Worm (Caenorhabditis elegans): Measurements from ENCODE around the gene C43F9.5.

The C43F9.5 gene

DNA sequence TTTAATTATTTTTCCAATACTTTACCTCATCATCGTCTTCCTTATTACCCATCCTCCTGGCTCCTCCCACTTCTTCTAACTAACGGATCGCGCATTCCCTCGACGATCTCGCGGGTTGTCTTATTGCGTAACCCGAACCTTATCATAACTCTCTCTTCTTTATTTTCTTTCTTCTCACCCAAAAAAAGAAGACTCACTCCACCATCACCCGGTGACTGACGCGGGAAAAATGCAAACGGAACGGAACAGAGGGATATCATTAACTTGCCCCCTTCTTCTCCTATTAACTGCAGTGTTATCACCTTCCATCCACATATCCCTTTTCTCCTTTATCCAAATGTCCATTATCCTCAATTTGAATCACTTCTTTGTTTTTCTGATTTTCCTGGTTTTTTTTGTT lies 20.5 kb downstream of the C43F9.5 start:
- no peak for TF ChIP-seq lsy-12 (tag; optimal IDR thresholded peaks at IDR 0.05)
- peak; percentile 38 for TF ChIP-seq nhr-23 (tag; optimal IDR thresholded peaks at IDR 0.05)
- peak; percentile 16 for TF ChIP-seq nhr-43 (tag; optimal IDR thresholded peaks at IDR 0.05; ENCODE audit: poor library complexity, severe bottlenecking)

DNA sequence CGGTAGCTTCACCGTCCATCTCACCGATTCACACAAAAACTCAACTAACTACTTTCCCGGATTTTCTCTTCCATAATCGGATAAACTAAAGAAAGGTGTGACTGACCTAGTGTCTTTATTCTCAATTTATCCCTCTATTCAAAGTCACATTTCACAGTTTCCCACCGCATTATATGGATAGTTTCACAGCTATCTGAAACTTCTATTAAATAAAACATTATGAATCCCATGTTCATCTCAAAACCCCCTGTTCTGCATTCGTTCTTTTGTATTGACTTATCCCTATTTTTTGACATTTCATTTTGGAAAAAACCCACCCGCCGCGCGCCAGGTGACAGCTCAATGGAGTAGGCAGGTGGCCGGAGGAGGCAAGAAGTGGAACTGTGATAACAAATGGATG lies 22.7 kb downstream of the C43F9.5 start:
- TF ChIP-seq R02D3.7 (tag; optimal IDR thresholded peaks at IDR 0.05) (no peak), eor-1 (tag; optimal IDR thresholded peaks at IDR 0.05) (no peak), mml-1 (tag; optimal IDR thresholded peaks at IDR 0.05) (no peak), ztf-4 (tag; optimal IDR thresholded peaks at IDR 0.05) (no peak), nfya-1 (tag; optimal IDR thresholded peaks at IDR 0.05; ENCODE audit: insufficient read depth) (no peak), fos-1 (tag; optimal IDR thresholded peaks at IDR 0.05) (no peak), nhr-43 (tag; optimal IDR thresholded peaks at IDR 0.05; ENCODE audit: poor library complexity, severe bottlenecking) (no peak), pha-4 (tag; optimal IDR thresholded peaks at IDR 0.05) (no peak), unc-39 (tag; optimal IDR thresholded peaks at IDR 0.05) (no peak), unc-62 (GFP tag; optimal IDR thresholded peaks at IDR 0.05) (no peak), ztf-11 (tag; optimal IDR thresholded peaks at IDR 0.05) (no peak), ZK546.5 (tag; optimal IDR thresholded peaks at IDR 0.05) (no peak), nhr-23 (tag; optimal IDR thresholded peaks at IDR 0.05) (no peak), nhr-11 (tag; optimal IDR thresholded peaks at IDR 0.05) (no peak), jun-1 (tag; optimal IDR thresholded peaks at IDR 0.05) (no peak)

DNA sequence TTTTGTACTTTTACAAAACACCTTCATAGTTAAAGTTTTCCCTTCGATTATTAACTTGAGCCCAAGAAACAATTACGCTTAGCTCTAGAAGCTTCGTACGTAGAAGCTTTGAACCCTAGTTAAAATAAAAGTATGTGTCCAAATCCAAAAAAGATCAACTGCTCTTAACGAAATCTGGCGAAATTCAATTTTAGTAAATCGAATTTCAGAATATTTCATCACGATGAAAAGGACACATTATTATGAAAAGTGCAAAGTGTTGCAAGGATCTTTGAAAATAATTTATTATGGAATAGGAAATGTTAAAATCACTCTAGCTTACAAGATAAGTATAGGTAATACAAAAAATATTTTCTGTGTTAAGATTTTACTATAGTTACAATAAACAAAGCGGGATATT lies 25.3 kb downstream of the C43F9.5 start:
- TF ChIP-seq fkh-10 (GFP tag; optimal IDR thresholded peaks at IDR 0.05) (peak; percentile 83), R02D3.7 (tag; optimal IDR thresholded peaks at IDR 0.05) (no peak)

DNA sequence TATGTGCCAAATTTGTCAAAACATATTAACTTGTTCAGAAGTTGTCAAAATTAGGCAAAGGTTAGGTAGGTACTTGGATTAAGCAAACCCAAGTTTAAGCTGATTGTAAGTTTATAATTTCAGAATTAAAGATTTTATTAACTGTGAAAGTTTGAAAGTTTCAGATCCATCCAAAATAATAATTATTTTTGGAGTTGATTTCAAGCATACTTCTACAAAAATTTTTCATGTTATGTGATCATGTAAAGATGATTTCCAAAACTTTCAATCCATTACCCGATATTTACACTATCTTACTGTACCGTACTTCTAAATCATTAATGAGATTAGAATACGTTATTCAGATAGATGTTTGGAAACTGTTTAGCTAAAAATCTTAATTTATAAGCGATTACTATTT lies 25.9 kb downstream of the C43F9.5 start:
- TF ChIP-seq zag-1 (tag; optimal IDR thresholded peaks at IDR 0.05) (no peak), lin-39 (tag; optimal IDR thresholded peaks at IDR 0.05) (no peak), elt-2 (tag; optimal IDR thresholded peaks at IDR 0.05) (no peak), ZK546.5 (tag; optimal IDR thresholded peaks at IDR 0.05) (no peak), nhr-67 (tag; optimal IDR thresholded peaks at IDR 0.05) (no peak), tbx-2 (tag; optimal IDR thresholded peaks at IDR 0.05) (no peak), nhr-12 (tag; optimal IDR thresholded peaks at IDR 0.05) (no peak), nhr-77 (tag; optimal IDR thresholded peaks at IDR 0.05) (no peak), daf-12 (tag; optimal IDR thresholded peaks at IDR 0.05) (no peak), pqm-1 (tag; optimal IDR thresholded peaks at IDR 0.05) (no peak), R02D3.7 (tag; optimal IDR thresholded peaks at IDR 0.05) (no peak), fos-1 (tag; optimal IDR thresholded peaks at IDR 0.05) (no peak), mml-1 (tag; optimal IDR thresholded peaks at IDR 0.05) (no peak), aly-2 (tag; optimal IDR thresholded peaks at IDR 0.05) (no peak), nhr-237 (tag; optimal IDR thresholded peaks at IDR 0.05) (no peak), hmg-11 (tag; optimal IDR thresholded peaks at IDR 0.05) (no peak), pha-4 (tag; optimal IDR thresholded peaks at IDR 0.05) (no peak), ceh-16 (tag; optimal IDR thresholded peaks at IDR 0.05) (no peak), egl-27 (tag; optimal IDR thresholded peaks at IDR 0.05) (no peak)

DNA sequence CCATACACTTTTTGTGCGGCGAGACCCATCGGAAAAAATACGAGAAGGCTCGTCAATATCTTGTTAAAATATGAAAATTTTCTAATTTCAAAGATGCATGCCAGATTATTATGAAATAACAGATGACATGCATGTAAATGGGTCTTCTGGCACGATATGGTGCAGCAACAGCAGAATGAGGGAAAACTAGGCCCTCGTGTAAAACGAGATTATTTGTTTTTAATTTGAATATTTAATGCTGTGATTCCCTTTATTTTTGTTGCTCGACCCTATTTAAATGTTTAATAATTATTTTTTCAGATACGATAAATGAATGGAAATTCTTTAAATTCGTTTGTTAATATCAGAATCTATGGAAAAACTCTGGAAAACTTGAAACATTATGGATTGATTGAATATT lies 28.9 kb downstream of the C43F9.5 start, which contains the start of gene him-8:
him-8 (plus strand) TSS at position 301 of the 400 bp plus-strand sequence.
- TF ChIP-seq nhr-23 (tag; optimal IDR thresholded peaks at IDR 0.05) = no peak
- TF ChIP-seq pha-4 (tag; optimal IDR thresholded peaks at IDR 0.05) = no peak
- TF ChIP-seq R02D3.7 (tag; optimal IDR thresholded peaks at IDR 0.05) = no peak
- TF ChIP-seq nhr-25 (tag; optimal IDR thresholded peaks at IDR 0.05) = no peak
- TF ChIP-seq ama-1 (optimal IDR thresholded peaks at IDR 0.05) = no peak
- TF ChIP-seq lin-39 (tag; optimal IDR thresholded peaks at IDR 0.05) = no peak
- no peak for TF ChIP-seq tbx-2 (tag; optimal IDR thresholded peaks at IDR 0.05)
- no peak for TF ChIP-seq aly-2 (tag; optimal IDR thresholded peaks at IDR 0.05)
- TF ChIP-seq eor-1 (tag; optimal IDR thresholded peaks at IDR 0.05) = no peak
- TF ChIP-seq ztf-11 (tag; optimal IDR thresholded peaks at IDR 0.05) = no peak
- no peak for TF ChIP-seq nhr-77 (tag; optimal IDR thresholded peaks at IDR 0.05)
- TF ChIP-seq ZK546.5 (tag; optimal IDR thresholded peaks at IDR 0.05) = no peak
- TF ChIP-seq egl-27 (tag; optimal IDR thresholded peaks at IDR 0.05) = no peak
- TF ChIP-seq fkh-10 (GFP tag; optimal IDR thresholded peaks at IDR 0.05) = no peak
- TF ChIP-seq sea-2 (GFP tag; optimal IDR thresholded peaks at IDR 0.05) = no peak
- TF ChIP-seq skn-1 (tag; optimal IDR thresholded peaks at IDR 0.05) = no peak
- no peak for TF ChIP-seq fos-1 (tag; optimal IDR thresholded peaks at IDR 0.05)
- TF ChIP-seq hmg-11 (tag; optimal IDR thresholded peaks at IDR 0.05) = no peak
